Worm (Caenorhabditis elegans): ENCODE results near the gene H28G03.3.

Gene H28G03.3

ce11 chrX:5269359-5269758 is 43.2 kb upstream of the H28G03.3 start:
- TF ChIP-seq daf-12 (tag; optimal IDR thresholded peaks at IDR 0.05) (no peak), fkh-2 (tag; optimal IDR thresholded peaks at IDR 0.05) (no peak), nhr-43 (tag; optimal IDR thresholded peaks at IDR 0.05; ENCODE audit: poor library complexity, severe bottlenecking) (no peak), elt-2 (tag; optimal IDR thresholded peaks at IDR 0.05) (peak; percentile 79), pqm-1 (tag; optimal IDR thresholded peaks at IDR 0.05) (peak; percentile 27), skn-1 (tag; optimal IDR thresholded peaks at IDR 0.05) (no peak), fos-1 (tag; optimal IDR thresholded peaks at IDR 0.05) (no peak), ceh-16 (tag; optimal IDR thresholded peaks at IDR 0.05) (no peak), elt-3 (tag; optimal IDR thresholded peaks at IDR 0.05) (no peak), ztf-4 (tag; optimal IDR thresholded peaks at IDR 0.05) (no peak)

- TF ChIP-seq nhr-28 (tag; optimal IDR thresholded peaks at IDR 0.05) (no peak), ceh-16 (tag; optimal IDR thresholded peaks at IDR 0.05) (no peak), elt-2 (tag; optimal IDR thresholded peaks at IDR 0.05) (peak; percentile 27)
These were observed 41.9 kb upstream of the H28G03.3 start for ce11 chrX:5268062-5268461.

- no peak for TF ChIP-seq nhr-67 (tag; optimal IDR thresholded peaks at IDR 0.05)
- TF ChIP-seq tbx-2 (tag; optimal IDR thresholded peaks at IDR 0.05): no peak
- TF ChIP-seq elt-3 (tag; optimal IDR thresholded peaks at IDR 0.05): no peak
These were observed 39.2 kb upstream of the H28G03.3 start for ce11 chrX:5265356-5265755.

ce11 chrX:5264026-5264425 is 37.9 kb upstream of the H28G03.3 start, which contains the start of gene Y34B4A.4:
TSS of gene Y34B4A.4 (plus strand) at chrX:5264326.
- TF ChIP-seq nhr-25 (tag; optimal IDR thresholded peaks at IDR 0.05) (no peak), nhr-67 (tag; optimal IDR thresholded peaks at IDR 0.05) (no peak), eor-1 (tag; optimal IDR thresholded peaks at IDR 0.05) (no peak), nhr-77 (tag; optimal IDR thresholded peaks at IDR 0.05) (no peak), jun-1 (tag; optimal IDR thresholded peaks at IDR 0.05) (no peak), hmg-11 (tag; optimal IDR thresholded peaks at IDR 0.05) (no peak), nhr-28 (tag; optimal IDR thresholded peaks at IDR 0.05) (no peak), unc-39 (tag; optimal IDR thresholded peaks at IDR 0.05) (no peak), lin-15B (tag; optimal IDR thresholded peaks at IDR 0.05) (no peak), lsy-12 (tag; optimal IDR thresholded peaks at IDR 0.05) (no peak), R02D3.7 (tag; optimal IDR thresholded peaks at IDR 0.05) (no peak), ztf-11 (tag; optimal IDR thresholded peaks at IDR 0.05) (no peak), pqm-1 (tag; optimal IDR thresholded peaks at IDR 0.05) (no peak), elt-3 (tag; optimal IDR thresholded peaks at IDR 0.05) (no peak), nhr-23 (tag; optimal IDR thresholded peaks at IDR 0.05) (no peak), daf-12 (tag; optimal IDR thresholded peaks at IDR 0.05) (no peak), nhr-237 (tag; optimal IDR thresholded peaks at IDR 0.05) (no peak), nfya-1 (tag; optimal IDR thresholded peaks at IDR 0.05; ENCODE audit: insufficient read depth) (no peak)

- TF ChIP-seq elt-3 (tag; optimal IDR thresholded peaks at IDR 0.05) (no peak), R02D3.7 (tag; optimal IDR thresholded peaks at IDR 0.05) (no peak)
These were observed 37.4 kb upstream of the H28G03.3 start for ce11 chrX:5263585-5263984.

- TF ChIP-seq pha-4 (tag; optimal IDR thresholded peaks at IDR 0.05): no peak
- no peak for TF ChIP-seq lin-15B (tag; optimal IDR thresholded peaks at IDR 0.05)
- TF ChIP-seq ceh-9 (tag; optimal IDR thresholded peaks at IDR 0.05): no peak
- peak; percentile 32 for TF ChIP-seq pqm-1 (tag; optimal IDR thresholded peaks at IDR 0.05)
- no peak for TF ChIP-seq ZK546.5 (tag; optimal IDR thresholded peaks at IDR 0.05)
- TF ChIP-seq elt-2 (tag; optimal IDR thresholded peaks at IDR 0.05): peak; percentile 64
- no peak for TF ChIP-seq unc-39 (tag; optimal IDR thresholded peaks at IDR 0.05)
- TF ChIP-seq hmg-11 (tag; optimal IDR thresholded peaks at IDR 0.05): no peak
- TF ChIP-seq mdl-1 (tag; optimal IDR thresholded peaks at IDR 0.05): no peak
- TF ChIP-seq eor-1 (tag; optimal IDR thresholded peaks at IDR 0.05): no peak
These were observed 35.9 kb upstream of the H28G03.3 start for ce11 chrX:5262033-5262432.

- no peak for TF ChIP-seq nfya-1 (tag; optimal IDR thresholded peaks at IDR 0.05; ENCODE audit: insufficient read depth)
- TF ChIP-seq ama-1 (optimal IDR thresholded peaks at IDR 0.05): no peak
- TF ChIP-seq daf-12 (tag; optimal IDR thresholded peaks at IDR 0.05): no peak
- no peak for TF ChIP-seq ceh-28 (tag; optimal IDR thresholded peaks at IDR 0.05)
- no peak for TF ChIP-seq eor-1 (tag; optimal IDR thresholded peaks at IDR 0.05)
- TF ChIP-seq ceh-16 (tag; optimal IDR thresholded peaks at IDR 0.05): no peak
- TF ChIP-seq nhr-12 (tag; optimal IDR thresholded peaks at IDR 0.05): no peak
- no peak for TF ChIP-seq nhr-76 (tag; optimal IDR thresholded peaks at IDR 0.05)
- no peak for TF ChIP-seq sea-2 (GFP tag; optimal IDR thresholded peaks at IDR 0.05)
- no peak for TF ChIP-seq pqm-1 (tag; optimal IDR thresholded peaks at IDR 0.05)
- no peak for TF ChIP-seq ztf-11 (tag; optimal IDR thresholded peaks at IDR 0.05)
- no peak for TF ChIP-seq mml-1 (tag; optimal IDR thresholded peaks at IDR 0.05)
- no peak for TF ChIP-seq snpc-4 (tag; optimal IDR thresholded peaks at IDR 0.05)
- TF ChIP-seq lin-39 (tag; optimal IDR thresholded peaks at IDR 0.05): no peak
- TF ChIP-seq fkh-2 (tag; optimal IDR thresholded peaks at IDR 0.05): no peak
- TF ChIP-seq aly-2 (tag; optimal IDR thresholded peaks at IDR 0.05): no peak
- no peak for TF ChIP-seq lin-15B (tag; optimal IDR thresholded peaks at IDR 0.05)
- no peak for TF ChIP-seq nhr-25 (tag; optimal IDR thresholded peaks at IDR 0.05)
- no peak for TF ChIP-seq elt-2 (tag; optimal IDR thresholded peaks at IDR 0.05)
These were observed 34.2 kb upstream of the H28G03.3 start for ce11 chrX:5260389-5260788.

Data from whole organism, L3 larva.